Worm (Caenorhabditis elegans): ENCODE results near the gene tni-3.

Gene tni-3

ce11 chrV:16879532-16879931 lies 44.6 kb upstream of the tni-3 start:
- TF ChIP-seq unc-62 (GFP tag; optimal IDR thresholded peaks at IDR 0.05): no peak
- TF ChIP-seq sma-9 (GFP tag; optimal IDR thresholded peaks at IDR 0.05): no peak
- no peak for TF ChIP-seq sma-9 (tag; optimal IDR thresholded peaks at IDR 0.05)
- no peak for TF ChIP-seq blmp-1 (tag; optimal IDR thresholded peaks at IDR 0.05; ENCODE audit: insufficient read depth)
- TF ChIP-seq ama-1 (optimal IDR thresholded peaks at IDR 0.05): no peak
- TF ChIP-seq nhr-10 (tag; optimal IDR thresholded peaks at IDR 0.05): no peak
- no peak for TF ChIP-seq R02D3.7 (tag; optimal IDR thresholded peaks at IDR 0.05)
- no peak for TF ChIP-seq lin-11 (tag; optimal IDR thresholded peaks at IDR 0.05)
- TF ChIP-seq elt-3 (tag; optimal IDR thresholded peaks at IDR 0.05): no peak
- no peak for TF ChIP-seq mab-5 (tag; optimal IDR thresholded peaks at IDR 0.05)

- TF ChIP-seq nhr-23 (tag; optimal IDR thresholded peaks at IDR 0.05) (no peak), ZK546.5 (tag; optimal IDR thresholded peaks at IDR 0.05) (no peak), unc-62 (GFP tag; optimal IDR thresholded peaks at IDR 0.05) (no peak), ama-1 (optimal IDR thresholded peaks at IDR 0.05) (no peak), sem-4 (tag; optimal IDR thresholded peaks at IDR 0.05) (no peak), peb-1 (tag; optimal IDR thresholded peaks at IDR 0.05) (no peak), nhr-10 (tag; optimal IDR thresholded peaks at IDR 0.05) (no peak), snpc-4 (tag; optimal IDR thresholded peaks at IDR 0.05) (no peak), nhr-12 (tag; optimal IDR thresholded peaks at IDR 0.05) (no peak), aly-2 (tag; optimal IDR thresholded peaks at IDR 0.05) (no peak), crh-2 (tag; optimal IDR thresholded peaks at IDR 0.05) (no peak)
Observed at ce11 chrV:16874966-16875365, 40.0 kb upstream of the tni-3 start, which contains the start of gene F49A5.10. Gene F49A5.10 (plus strand): TSS chrV:16875266.

- no peak for TF ChIP-seq F13H6.1 (tag; optimal IDR thresholded peaks at IDR 0.05)
- TF ChIP-seq lin-11 (tag; optimal IDR thresholded peaks at IDR 0.05): no peak
- TF ChIP-seq ZK546.5 (tag; optimal IDR thresholded peaks at IDR 0.05): no peak
- no peak for TF ChIP-seq nhr-25 (tag; optimal IDR thresholded peaks at IDR 0.05)
Observed at ce11 chrV:16873642-16874041, 38.7 kb upstream of the tni-3 start, which contains the start of gene srw-23. Gene srw-23 (plus strand): TSS chrV:16873942.

ce11 chrV:16871387-16871786 lies 36.5 kb upstream of the tni-3 start, which contains the start of gene thn-4:
Gene thn-4 (minus strand): TSS chrV:16871487.
- TF ChIP-seq unc-39 (tag; optimal IDR thresholded peaks at IDR 0.05) (no peak), zag-1 (tag; optimal IDR thresholded peaks at IDR 0.05) (no peak)

ce11 chrV:16869740-16870139 lies 34.8 kb upstream of the tni-3 start, which contains the start of gene clec-33:
Gene clec-33 (minus strand): TSS chrV:16869840.
- TF ChIP-seq unc-55 (GFP tag; optimal IDR thresholded peaks at IDR 0.05): no peak
- TF ChIP-seq unc-39 (tag; optimal IDR thresholded peaks at IDR 0.05): no peak
- no peak for TF ChIP-seq aly-2 (tag; optimal IDR thresholded peaks at IDR 0.05)
- TF ChIP-seq ztf-1 (GFP tag; conservative IDR thresholded peaks at IDR 0.05): no peak
- no peak for TF ChIP-seq skn-1 (tag; optimal IDR thresholded peaks at IDR 0.05)
- no peak for TF ChIP-seq sem-4 (tag; optimal IDR thresholded peaks at IDR 0.05)

- TF ChIP-seq R02D3.7 (tag; optimal IDR thresholded peaks at IDR 0.05): no peak
- no peak for TF ChIP-seq unc-62 (GFP tag; optimal IDR thresholded peaks at IDR 0.05)
- no peak for TF ChIP-seq lin-11 (tag; optimal IDR thresholded peaks at IDR 0.05)
- no peak for TF ChIP-seq nhr-11 (tag; optimal IDR thresholded peaks at IDR 0.05)
- no peak for TF ChIP-seq peb-1 (tag; optimal IDR thresholded peaks at IDR 0.05)
- TF ChIP-seq elt-3 (tag; optimal IDR thresholded peaks at IDR 0.05): no peak
- TF ChIP-seq ceh-16 (tag; optimal IDR thresholded peaks at IDR 0.05): no peak
- no peak for TF ChIP-seq Y55F3AM.14 (GFP tag; optimal IDR thresholded peaks at IDR 0.05)
- TF ChIP-seq nhr-25 (tag; optimal IDR thresholded peaks at IDR 0.05): no peak
- no peak for TF ChIP-seq mbf-1 (tag; optimal IDR thresholded peaks at IDR 0.05)
- TF ChIP-seq nhr-77 (tag; optimal IDR thresholded peaks at IDR 0.05): no peak
- TF ChIP-seq aly-2 (tag; optimal IDR thresholded peaks at IDR 0.05): no peak
- no peak for TF ChIP-seq blmp-1 (tag; optimal IDR thresholded peaks at IDR 0.05; ENCODE audit: insufficient read depth)
- TF ChIP-seq lsy-2 (tag; optimal IDR thresholded peaks at IDR 0.05): no peak
- TF ChIP-seq egl-27 (tag; optimal IDR thresholded peaks at IDR 0.05): no peak
- no peak for TF ChIP-seq gmeb-1 (tag; optimal IDR thresholded peaks at IDR 0.05)
- TF ChIP-seq nhr-23 (tag; optimal IDR thresholded peaks at IDR 0.05): no peak
- no peak for TF ChIP-seq elt-1 (tag; optimal IDR thresholded peaks at IDR 0.05)
- no peak for TF ChIP-seq ZK546.5 (tag; optimal IDR thresholded peaks at IDR 0.05)
- no peak for TF ChIP-seq alr-1 (tag; optimal IDR thresholded peaks at IDR 0.05)
Observed at ce11 chrV:16865404-16865803, 30.5 kb upstream of the tni-3 start, which contains the start of gene clec-28. Gene clec-28 (plus strand): TSS chrV:16865704.

Data from whole organism, L2 larva.